Worm (Caenorhabditis elegans): ENCODE results near the gene T10G3.1.
A peak's percentile ranks its signal among the peaks of the same experiment; 100 is the strongest.

T10G3.1 gene

DNA sequence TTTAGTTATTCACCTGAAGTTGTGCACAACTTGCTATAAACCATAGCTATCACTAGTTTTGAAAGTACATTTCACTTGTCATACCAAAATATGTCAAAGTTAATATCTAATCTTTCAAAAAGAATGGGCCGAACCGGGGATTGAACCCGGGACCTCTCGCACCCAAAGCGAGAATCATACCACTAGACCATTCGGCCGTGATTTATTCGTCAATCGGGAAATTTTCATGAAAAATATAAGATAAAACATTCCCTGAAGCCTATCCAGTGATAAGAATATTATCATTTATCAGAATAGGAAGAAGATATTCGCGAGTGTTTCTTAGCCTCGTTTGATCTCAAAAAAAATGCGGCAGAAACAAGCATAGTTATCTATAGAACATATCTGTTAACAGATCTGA, 33.6 kb upstream of the T10G3.1 start:
- TF ChIP-seq B0261.1 (tag; optimal IDR thresholded peaks at IDR 0.05) (peak; percentile 46), tbp1 (GFP tag; optimal IDR thresholded peaks at IDR 0.05) (peak; percentile 77), rpc-1 (optimal IDR thresholded peaks at IDR 0.05) (peak; percentile 37), rpc-1 (tag; optimal IDR thresholded peaks at IDR 0.05) (peak; percentile 70), him-1 (tag; optimal IDR thresholded peaks at IDR 0.05) (peak; percentile 38)

- TF ChIP-seq F39B2.1 (GFP tag; IDR thresholded peaks at IDR 0.05) (no peak), egl-18 (GFP tag; IDR thresholded peaks at IDR 0.05) (no peak), ceh-91 (GFP tag; IDR thresholded peaks at IDR 0.05) (no peak), B0035.1 (tag; optimal IDR thresholded peaks at IDR 0.05) (no peak), athp-1 (tag; optimal IDR thresholded peaks at IDR 0.05) (no peak)
Measured at ce11 chrV:13506321-13506720, 32.8 kb upstream of the T10G3.1 start, which contains the start of gene R11G10.4. TSS of gene R11G10.4 (plus strand) at chrV:13506621.

DNA sequence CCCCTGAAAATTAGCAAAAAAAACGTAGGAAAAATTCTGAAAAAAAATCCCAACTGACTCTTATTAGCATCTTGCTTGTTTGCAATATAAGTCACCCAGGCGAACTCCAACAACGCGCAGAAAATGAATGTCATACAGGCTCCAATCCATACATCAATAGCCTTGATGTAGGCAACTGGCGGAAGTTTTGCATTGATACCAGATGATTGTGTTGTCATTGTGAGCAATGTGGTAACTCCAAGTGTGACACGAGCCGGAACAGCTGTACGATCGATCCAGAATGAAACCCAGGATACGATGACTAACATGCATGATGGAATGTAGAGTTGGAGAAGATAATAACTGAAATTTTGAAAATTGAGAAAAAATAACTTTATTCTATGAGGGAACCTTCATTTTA, 25.7 kb upstream of the T10G3.1 start:
- TF ChIP-seq hrde-1 (tag; optimal IDR thresholded peaks at IDR 0.05; ENCODE audit: borderline replicate concordance) (no peak), repo-1 (tag; optimal IDR thresholded peaks at IDR 0.05) (no peak)

DNA sequence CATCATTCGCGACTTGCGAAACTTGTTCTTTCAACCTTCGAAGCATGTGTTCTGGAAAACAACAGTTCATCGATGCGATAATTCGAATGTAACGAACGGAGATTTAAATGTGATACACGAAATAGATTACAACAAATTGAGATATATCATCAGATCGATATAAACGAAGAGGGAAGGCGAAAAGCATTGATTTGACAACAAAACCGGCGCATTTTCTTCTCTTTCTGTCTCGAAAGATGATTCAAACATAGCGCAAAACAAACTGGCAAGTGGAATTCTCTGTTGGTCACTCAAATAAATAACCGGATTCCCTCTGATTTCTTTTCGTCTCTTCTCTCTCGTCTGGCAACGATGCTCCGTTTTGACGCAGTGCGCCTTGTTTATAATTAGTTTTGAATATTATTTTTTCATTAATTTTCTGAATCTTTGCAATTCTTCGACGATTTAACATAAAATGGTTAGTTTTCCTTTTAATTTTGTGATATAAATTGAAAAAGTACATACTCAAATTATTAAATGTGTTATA, 23.9 kb upstream of the T10G3.1 start, which contains the start of the genes eea-1 and gut-2:
TSS of gene eea-1 (minus strand) at position 51 of the 526 bp plus-strand sequence.
TSS of gene gut-2 (plus strand) at position 369 of the 526 bp plus-strand sequence.
- TF ChIP-seq F23B12.7 (tag; optimal IDR thresholded peaks at IDR 0.05; ENCODE audit: insufficient read depth) (peak; percentile 32), K12H6.12 (tag; optimal IDR thresholded peaks at IDR 0.05) (peak; percentile 5), D2030.7 (GFP tag; IDR thresholded peaks at IDR 0.05) (no peak), tbp1 (GFP tag; optimal IDR thresholded peaks at IDR 0.05) (peak; percentile 7), snpc-4 (GFP tag; optimal IDR thresholded peaks at IDR 0.05) (no peak), snpc-4 (tag; optimal IDR thresholded peaks at IDR 0.05) (peak in 1 of 4 experiments; percentile 50), dox-1 (GFP tag; IDR thresholded peaks at IDR 0.05) (peak; percentile 65; the same call in 1 of the 2 replicates), hmg-1.2 (GFP tag; IDR thresholded peaks at IDR 0.05) (peak; percentile 29; the same call in 1 of the 2 replicates), ets-4 (GFP tag; optimal IDR thresholded peaks at IDR 0.05) (no peak), ceh-27 (GFP tag; optimal IDR thresholded peaks at IDR 0.05) (no peak), cebp-1 (GFP tag; IDR thresholded peaks at IDR 0.05) (no peak), cebp-1 (tag; optimal IDR thresholded peaks at IDR 0.05) (peak; percentile 7), lsl-1 (GFP tag; optimal IDR thresholded peaks at IDR 0.05) (peak; percentile 32), lin-40 (tag; optimal IDR thresholded peaks at IDR 0.05) (peak; percentile 26), tbx-9 (tag; optimal IDR thresholded peaks at IDR 0.05; ENCODE audit: borderline replicate concordance) (no peak), attf-3 (GFP tag; conservative IDR thresholded peaks at IDR 0.05) (peak; percentile 98)

- no peak for TF ChIP-seq Y67H2A.10 (GFP tag; conservative IDR thresholded peaks at IDR 0.05)
- no peak for TF ChIP-seq ztf-28 (GFP tag; IDR thresholded peaks at IDR 0.05)
- no peak for TF ChIP-seq mcd-1 (GFP tag; IDR thresholded peaks at IDR 0.05)
- no peak for TF ChIP-seq F55B11.4 (tag; optimal IDR thresholded peaks at IDR 0.05; ENCODE audit: borderline replicate concordance, insufficient read depth)
Measured at ce11 chrV:13489830-13490229, 16.4 kb upstream of the T10G3.1 start, which contains the start of gene T10G3.3. TSS of gene T10G3.3 (minus strand) at chrV:13490199.

All from whole organism, young adult.